Worm (Caenorhabditis elegans) whole organism, late embryonic: Measurements from ENCODE around the gene rsp-1.

Experiments used
- C08G9.2 ChIP-seq: sonication (generic microtip); optimal IDR thresholded peaks from 2 replicates; lab custom pipeline; 2016; ENCODE audit warnings: mild to moderate bottlenecking, missing genetic modification characterization, moderate library complexity, missing compliant biosample characterization
- K02D7.2 ChIP-seq: sonication (generic microtip); optimal IDR thresholded peaks from 2 replicates; lab custom pipeline; 2017; ENCODE audit warnings: mild to moderate bottlenecking, missing genetic modification characterization, missing compliant biosample characterization
- K09A11.1 ChIP-seq: sonication (generic microtip); optimal IDR thresholded peaks from 2 replicates; lab custom pipeline; 2017; ENCODE audit warnings: antibody characterized with exemption, mild to moderate bottlenecking, missing genetic modification characterization, missing compliant biosample characterization; ENCODE audit not compliant: insufficient read depth
- Y22D7AL.16 ChIP-seq: sonication (generic microtip); optimal IDR thresholded peaks from 2 replicates; lab custom pipeline; 2016; ENCODE audit warnings: missing genetic modification characterization, missing compliant biosample characterization
- ahr-1 ChIP-seq: sonication (generic microtip); optimal IDR thresholded peaks from 2 replicates; lab custom pipeline; 2016; ENCODE audit warnings: missing genetic modification characterization, missing compliant biosample characterization
- ceh-18 ChIP-seq: sonication (generic microtip); optimal IDR thresholded peaks from 2 replicates; lab custom pipeline; 2016; ENCODE audit warnings: missing genetic modification characterization, missing compliant biosample characterization
- ceh-19 ChIP-seq: fragments of 200-800 bp; sonication (Bioruptor generic); optimal IDR thresholded peaks from 2 replicates; lab custom pipeline; 2018; ENCODE audit warnings: mild to moderate bottlenecking, missing genetic modification characterization, missing compliant biosample characterization
- ceh-2 ChIP-seq: sonication (generic microtip); optimal IDR thresholded peaks from 2 replicates; lab custom pipeline; 2016; ENCODE audit warnings: missing genotype, missing genetic modification characterization, missing compliant biosample characterization
- ceh-22 ChIP-seq: sonication (generic microtip); optimal IDR thresholded peaks from 2 replicates; lab custom pipeline; 2017; ENCODE audit warnings: missing biosample characterization, missing genetic modification characterization
- ceh-24 ChIP-seq: sonication (generic microtip); optimal IDR thresholded peaks from 2 replicates; lab custom pipeline; 2016; ENCODE audit warnings: mild to moderate bottlenecking, missing genetic modification characterization, missing compliant biosample characterization
- ceh-31 ChIP-seq: sonication (generic microtip); optimal IDR thresholded peaks from 2 replicates; lab custom pipeline; 2016; ENCODE audit warnings: missing genetic modification characterization, missing compliant biosample characterization
- ceh-34 ChIP-seq: sonication (generic microtip); optimal IDR thresholded peaks from 2 replicates; lab custom pipeline; 2016; ENCODE audit warnings: mild to moderate bottlenecking, missing genetic modification characterization, missing compliant biosample characterization
- ceh-45 ChIP-seq: fragments of 200-800 bp; sonication (Bioruptor generic); IDR thresholded peaks from 2 replicates; pipeline ENCODE4 v1.3.6; 2022; ENCODE audit warnings: missing genetic modification reagents, missing genetic modification characterization, missing compliant biosample characterization
- ceh-48 ChIP-seq: sonication (generic microtip); optimal IDR thresholded peaks from 2 replicates; lab custom pipeline; 2016; ENCODE audit warnings: missing genetic modification characterization, inconsistent platforms, missing compliant biosample characterization
- ceh-6 ChIP-seq: fragments of 200-800 bp; sonication (Bioruptor generic); optimal IDR thresholded peaks from 2 replicates; lab custom pipeline; 2018; ENCODE audit warnings: mild to moderate bottlenecking, missing genetic modification characterization, missing compliant biosample characterization
- ceh-9 ChIP-seq: sonication (generic microtip); optimal IDR thresholded peaks from 2 replicates; lab custom pipeline; 2016; ENCODE audit warnings: mild to moderate bottlenecking, missing genetic modification characterization, inconsistent platforms, missing compliant biosample characterization
- dve-1 ChIP-seq: sonication (generic microtip); optimal IDR thresholded peaks from 2 replicates; lab custom pipeline; 2017; ENCODE audit warnings: antibody characterized with exemption, mild to moderate bottlenecking, missing genetic modification characterization, missing compliant biosample characterization
- elt-2 ChIP-seq: sonication (generic microtip); optimal IDR thresholded peaks from 2 replicates; lab custom pipeline; 2016; ENCODE audit warnings: missing genetic modification reagents, missing genetic modification characterization, missing compliant biosample characterization
- elt-4 ChIP-seq: sonication (generic microtip); optimal IDR thresholded peaks from 2 replicates; lab custom pipeline; 2016; ENCODE audit warnings: missing genetic modification characterization, missing compliant biosample characterization
- ets-4 ChIP-seq: sonication (generic microtip); optimal IDR thresholded peaks from 2 replicates; lab custom pipeline; 2016; ENCODE audit warnings: missing genetic modification characterization, missing compliant biosample characterization
- eyg-1 ChIP-seq: sonication (generic microtip); optimal IDR thresholded peaks from 2 replicates; lab custom pipeline; 2016; ENCODE audit warnings: missing genotype, missing genetic modification characterization, missing compliant biosample characterization
- fax-1 ChIP-seq: sonication (generic microtip); optimal IDR thresholded peaks from 2 replicates; lab custom pipeline; 2016; ENCODE audit warnings: missing genotype, missing genetic modification characterization, missing compliant biosample characterization
- gmeb-2 ChIP-seq: sonication (generic microtip); optimal IDR thresholded peaks from 2 replicates; lab custom pipeline; 2016; ENCODE audit warnings: missing genetic modification characterization, inconsistent platforms, missing compliant biosample characterization
- hlh-13 ChIP-seq: fragments of 200-800 bp; sonication (Bioruptor generic); optimal IDR thresholded peaks from 2 replicates; lab custom pipeline; 2018; ENCODE audit warnings: mild to moderate bottlenecking, missing genetic modification characterization, missing compliant biosample characterization
- hlh-15 ChIP-seq: sonication (generic microtip); optimal IDR thresholded peaks from 2 replicates; lab custom pipeline; 2016; ENCODE audit warnings: missing genetic modification characterization, missing compliant biosample characterization
- hlh-30 ChIP-seq: sonication (generic microtip); optimal IDR thresholded peaks from 2 replicates; lab custom pipeline; 2017; ENCODE audit warnings: antibody characterized with exemption, missing genetic modification characterization, missing compliant biosample characterization; ENCODE audit not compliant: insufficient read depth
- hlh-6 ChIP-seq: sonication (generic microtip); optimal IDR thresholded peaks from 2 replicates; lab custom pipeline; 2016; ENCODE audit warnings: missing genotype, missing genetic modification characterization, missing compliant biosample characterization
- nfya-1 ChIP-seq: sonication (generic microtip); optimal IDR thresholded peaks from 2 replicates; lab custom pipeline; 2017; ENCODE audit warnings: missing genetic modification characterization, mild to moderate bottlenecking, missing compliant biosample characterization, antibody characterized with exemption, moderate library complexity
- nhr-11 ChIP-seq: fragments of 150-350 bp; optimal IDR thresholded peaks from 2 replicates; lab custom pipeline; 2014; ENCODE audit warnings: missing biosample characterization, missing genetic modification characterization
- nhr-232 ChIP-seq: sonication (generic microtip); optimal IDR thresholded peaks from 2 replicates; lab custom pipeline; 2016; ENCODE audit warnings: missing genetic modification characterization, missing compliant biosample characterization
- npax-4 ChIP-seq: sonication (generic microtip); optimal IDR thresholded peaks from 2 replicates; lab custom pipeline; 2016; ENCODE audit warnings: missing genetic modification characterization, missing compliant biosample characterization
- pros-1 ChIP-seq: fragments of 150-350 bp; optimal IDR thresholded peaks from 2 replicates; lab custom pipeline; 2014; ENCODE audit warnings: missing biosample characterization, missing genetic modification reagents, missing genetic modification characterization
- rnt-1 ChIP-seq: sonication (generic microtip); optimal IDR thresholded peaks from 2 replicates; lab custom pipeline; 2016; ENCODE audit warnings: missing genetic modification characterization, missing compliant biosample characterization
- sdc-2 ChIP-seq: sonication (generic microtip); optimal IDR thresholded peaks from 2 replicates; lab custom pipeline; 2016; ENCODE audit warnings: missing genotype, missing genetic modification characterization, missing compliant biosample characterization
- sox-4 ChIP-seq: sonication (generic microtip); optimal IDR thresholded peaks from 2 replicates; lab custom pipeline; 2017; ENCODE audit warnings: mild to moderate bottlenecking, missing genetic modification characterization, inconsistent platforms, missing compliant biosample characterization
- tbx-2 ChIP-seq: sonication (generic microtip); optimal IDR thresholded peaks from 2 replicates; lab custom pipeline; 2016; ENCODE audit warnings: missing genetic modification characterization, missing compliant biosample characterization
- tbx-7 ChIP-seq: sonication (generic microtip); optimal IDR thresholded peaks from 2 replicates; lab custom pipeline; 2016; ENCODE audit warnings: missing genotype, missing genetic modification characterization, missing compliant biosample characterization
- unc-42 ChIP-seq: sonication (generic microtip); optimal IDR thresholded peaks from 2 replicates; lab custom pipeline; 2016; ENCODE audit warnings: missing genotype, missing genetic modification characterization, missing compliant biosample characterization
- unc-55 ChIP-seq: sonication (generic microtip); optimal IDR thresholded peaks from 2 replicates; lab custom pipeline; 2017; ENCODE audit warnings: missing biosample characterization, missing genetic modification reagents, missing genetic modification characterization
- zip-5 ChIP-seq: sonication (generic microtip); optimal IDR thresholded peaks from 2 replicates; lab custom pipeline; 2016; ENCODE audit warnings: missing genetic modification characterization, missing compliant biosample characterization

The rsp-1 gene

ce11 chrII:11443862-11444261, 9.3 kb upstream of the rsp-1 start, which contains the start of gene adbp-1:
adbp-1 (plus strand) TSS chrII:11444162.
- no peak for TF ChIP-seq tbx-2 (tag; lab: Kevin White, UChicago)
- TF ChIP-seq ets-4: no peak
- no peak for TF ChIP-seq sdc-2 (tag; lab: Kevin White, UChicago)
- no peak for TF ChIP-seq sox-4 (tag; lab: Kevin White, UChicago)
- no peak for TF ChIP-seq pros-1 (tag; lab: Kevin White, UChicago)
- no peak for TF ChIP-seq ceh-6 (GFP tag; lab: Kevin White, UChicago)
- TF ChIP-seq K09A11.1 (tag; lab: Kevin White, UChicago): no peak
- no peak for TF ChIP-seq ahr-1 (tag; lab: Kevin White, UChicago)
- no peak for TF ChIP-seq ceh-9
- TF ChIP-seq eyg-1 (tag; lab: Kevin White, UChicago): no peak
- no peak for TF ChIP-seq ceh-48 (tag; lab: Kevin White, UChicago)
- TF ChIP-seq elt-2 (tag; lab: Kevin White, UChicago): no peak
- TF ChIP-seq nhr-11 (tag; lab: Kevin White, UChicago): no peak
- no peak for TF ChIP-seq ceh-34
- TF ChIP-seq hlh-6 (tag; lab: Kevin White, UChicago): no peak
- no peak for TF ChIP-seq hlh-15 (tag; lab: Kevin White, UChicago)

- TF ChIP-seq gmeb-2: no peak
- no peak for TF ChIP-seq nhr-11 (tag; lab: Kevin White, UChicago)
- TF ChIP-seq nhr-232 (tag; lab: Kevin White, UChicago): no peak
- no peak for TF ChIP-seq ceh-24 (tag; lab: Kevin White, UChicago)
- TF ChIP-seq nfya-1: no peak
- TF ChIP-seq hlh-6 (tag; lab: Kevin White, UChicago): no peak
- TF ChIP-seq ceh-18 (tag; lab: Kevin White, UChicago): no peak
- no peak for TF ChIP-seq ceh-19 (GFP tag; lab: Kevin White, UChicago)
- no peak for TF ChIP-seq ceh-22 (tag; lab: Kevin White, UChicago)
- no peak for TF ChIP-seq K02D7.2 (tag; lab: Kevin White, UChicago)
- no peak for TF ChIP-seq hlh-30
- no peak for TF ChIP-seq C08G9.2
- TF ChIP-seq elt-4: no peak
- TF ChIP-seq unc-55 (GFP tag; lab: Kevin White, UChicago): no peak
- TF ChIP-seq, all 69 proteins: peak for 0
Observed at ce11 chrII:11444973-11445372, 8.2 kb upstream of the rsp-1 start, which contains the start of gene W02B12.13. W02B12.13 (plus strand) TSS chrII:11445273.

- TF ChIP-seq zip-5 (tag; lab: Kevin White, UChicago) (no peak), elt-2 (tag; lab: Kevin White, UChicago) (peak; percentile 40), K09A11.1 (tag; lab: Kevin White, UChicago) (no peak), ceh-22 (tag; lab: Kevin White, UChicago) (no peak), unc-42 (tag; lab: Kevin White, UChicago) (no peak)
Observed at ce11 chrII:11448753-11449152, 4.4 kb upstream of the rsp-1 start, which contains the start of gene W02B12.1. W02B12.1 (plus strand) TSS chrII:11449021.

- no peak for TF ChIP-seq ceh-19 (GFP tag; lab: Kevin White, UChicago)
- TF ChIP-seq hlh-13 (GFP tag; lab: Kevin White, UChicago): no peak
- no peak for TF ChIP-seq ceh-34
Observed at ce11 chrII:11450882-11451281, 2.3 kb upstream of the rsp-1 start.

- no peak for TF ChIP-seq ceh-31 (tag; lab: Kevin White, UChicago)
Observed at ce11 chrII:11451738-11452137, 1.4 kb upstream of the rsp-1 start.

ce11 chrII:11452498-11453005, 610 bp upstream of the rsp-1 start, which contains the start of gene rsp-2:
rsp-2 (minus strand) TSS chrII:11452955.
- no peak for TF ChIP-seq tbx-7
- TF ChIP-seq rnt-1 (tag; lab: Kevin White, UChicago): no peak
- TF ChIP-seq fax-1: no peak
- no peak for TF ChIP-seq dve-1 (tag; lab: Kevin White, UChicago)
- TF ChIP-seq npax-4 (tag; lab: Kevin White, UChicago): no peak
- no peak for TF ChIP-seq sox-4 (tag; lab: Kevin White, UChicago)
- no peak for TF ChIP-seq Y22D7AL.16 (tag; lab: Kevin White, UChicago)
- no peak for TF ChIP-seq ceh-45
- no peak for TF ChIP-seq ceh-19 (GFP tag; lab: Kevin White, UChicago)
- no peak for TF ChIP-seq hlh-13 (GFP tag; lab: Kevin White, UChicago)
- TF ChIP-seq K02D7.2 (tag; lab: Kevin White, UChicago): no peak
- TF ChIP-seq nhr-11 (tag; lab: Kevin White, UChicago): no peak
- TF ChIP-seq gmeb-2: no peak
- TF ChIP-seq tbx-2 (tag; lab: Kevin White, UChicago): no peak
- TF ChIP-seq ceh-2 (tag; lab: Kevin White, UChicago): no peak
- TF ChIP-seq hlh-30: no peak
- TF ChIP-seq, all 69 proteins: peak for 0
